Worm (Caenorhabditis elegans) whole organism, L1 larva: Measurements from ENCODE around the gene pat-12.
A peak's percentile ranks its signal among the peaks of the same experiment; 100 is the strongest.

Experiments
- C16A3.4 ChIP-seq: fragments of 150-350 bp; optimal IDR thresholded peaks from 2 replicates; lab custom pipeline; 2014; ENCODE audit warnings: missing biosample characterization, missing genetic modification characterization
- alr-1 ChIP-seq: fragments of 200-800 bp; sonication (Bioruptor generic); optimal IDR thresholded peaks from 2 replicates; lab custom pipeline; 2018; ENCODE audit warnings: borderline replicate concordance, mild to moderate bottlenecking, missing genetic modification characterization, missing compliant biosample characterization
- ceh-63 ChIP-seq: fragments of 200-800 bp; sonication (Bioruptor generic); optimal IDR thresholded peaks from 2 replicates; lab custom pipeline; 2018; ENCODE audit warnings: mild to moderate bottlenecking, missing genetic modification characterization, missing compliant biosample characterization
- ceh-8 ChIP-seq: fragments of 200-800 bp; sonication (Bioruptor generic); optimal IDR thresholded peaks from 2 replicates; lab custom pipeline; 2018; ENCODE audit warnings: mild to moderate bottlenecking, missing genetic modification characterization, moderate library complexity, missing compliant biosample characterization
- ceh-82 ChIP-seq, 3 experiments: fragments of 150-350 bp in 1 of 3; sonication (generic microtip) in 2 of 3; optimal IDR thresholded peaks; 2 replicates each; lab custom pipeline; 2014 to 2017; ENCODE audit warnings: missing biosample characterization in 3 of 3, missing genetic modification characterization in 3 of 3
- ces-1 ChIP-seq: fragments of 150-350 bp; optimal IDR thresholded peaks from 2 replicates; lab custom pipeline; 2014; ENCODE audit warnings: missing biosample characterization, missing genetic modification reagents, missing genetic modification characterization
- dsc-1 ChIP-seq: sonication (generic microtip); optimal IDR thresholded peaks from 2 replicates; lab custom pipeline; 2016; ENCODE audit warnings: mild to moderate bottlenecking, missing genetic modification characterization, missing compliant biosample characterization
- egl-13 ChIP-seq: sonication (generic microtip); optimal IDR thresholded peaks from 2 replicates; lab custom pipeline; 2016; ENCODE audit warnings: missing genotype, missing genetic modification reagents, missing genetic modification characterization, missing compliant biosample characterization
- elt-2 ChIP-seq: sonication (generic microtip); optimal IDR thresholded peaks from 2 replicates; lab custom pipeline; 2016; ENCODE audit warnings: missing genetic modification characterization, mild to moderate bottlenecking, inconsistent platforms, missing compliant biosample characterization, missing genetic modification reagents
- elt-3 ChIP-seq, 6 experiments: fragments of 150-350 bp in 1 of 6; sonication (generic microtip); optimal IDR thresholded peaks; 2 replicates each; lab custom pipeline; 2017 to 2018; ENCODE audit warnings: missing biosample characterization in 6 of 6, missing genetic modification characterization in 6 of 6, inconsistent platforms in 1 of 6
- fkh-10 ChIP-seq: sonication (generic microtip); optimal IDR thresholded peaks from 2 replicates; lab custom pipeline; 2017; ENCODE audit warnings: missing biosample characterization, missing genetic modification reagents, missing genetic modification characterization
- fkh-8 ChIP-seq: sonication (generic microtip); optimal IDR thresholded peaks from 2 replicates; lab custom pipeline; 2016; ENCODE audit warnings: mild to moderate bottlenecking, missing genetic modification characterization, missing compliant biosample characterization
- fos-1 ChIP-seq: fragments of 150-350 bp; optimal IDR thresholded peaks from 2 replicates; lab custom pipeline; 2014; ENCODE audit warnings: missing biosample characterization, missing genetic modification characterization
- hlh-17 ChIP-seq: fragments of 200-800 bp; sonication (Bioruptor generic); optimal IDR thresholded peaks from 2 replicates; lab custom pipeline; 2018; ENCODE audit warnings: missing genetic modification characterization, mild to moderate bottlenecking, missing compliant biosample characterization, moderate library complexity, borderline replicate concordance
- hlh-4 ChIP-seq: sonication (generic microtip); optimal IDR thresholded peaks from 2 replicates; lab custom pipeline; 2016; ENCODE audit warnings: mild to moderate bottlenecking, missing genetic modification characterization, missing compliant biosample characterization
- isw-1 ChIP-seq: fragments of 200-800 bp; sonication (Bioruptor generic); IDR thresholded peaks from 2 replicates; pipeline ENCODE4 v1.3.6; 2022; ENCODE audit warnings: missing genetic modification characterization, missing compliant biosample characterization
- lin-14 ChIP-seq: fragments of 200-800 bp; sonication (Bioruptor generic); optimal IDR thresholded peaks from 2 replicates; lab custom pipeline; 2018; ENCODE audit warnings: mild to moderate bottlenecking, missing genetic modification characterization, moderate library complexity, missing compliant biosample characterization
- lin-35 ChIP-seq, 2 experiments: fragments of 150-350 bp; optimal IDR thresholded peaks; 2 replicates each; lab custom pipeline; 2014; ENCODE audit warnings: missing biosample characterization in 2 of 2, missing genetic modification characterization in 2 of 2, missing genetic modification reagents in 2 of 2
- lin-39 ChIP-seq: fragments of 150-350 bp; optimal IDR thresholded peaks from 2 replicates; lab custom pipeline; 2014; ENCODE audit warnings: missing biosample characterization, missing genetic modification reagents, missing genetic modification characterization
- lir-3 ChIP-seq: sonication (generic microtip); optimal IDR thresholded peaks from 2 replicates; lab custom pipeline; 2016; ENCODE audit warnings: mild to moderate bottlenecking, missing genetic modification characterization, moderate library complexity, missing compliant biosample characterization; ENCODE audit not compliant: poor library complexity
- lsy-2 ChIP-seq, 2 experiments: fragments of 150-350 bp; optimal IDR thresholded peaks; 2 replicates each; lab custom pipeline; 2014; ENCODE audit warnings: missing biosample characterization in 2 of 2, missing genetic modification characterization in 2 of 2
- mab-9 ChIP-seq: fragments of 200-800 bp; sonication (Bioruptor generic); IDR thresholded peaks from 2 replicates; pipeline ENCODE4 v1.3.6; 2022; ENCODE audit warnings: missing genetic modification reagents, missing genetic modification characterization, missing compliant biosample characterization
- mdl-1 ChIP-seq, 2 experiments: fragments of 150-350 bp; optimal IDR thresholded peaks; 2 replicates each; lab custom pipeline; 2014 to 2017; ENCODE audit warnings: missing biosample characterization in 2 of 2, missing genetic modification characterization in 2 of 2, inconsistent platforms in 1 of 2
- mef-2 ChIP-seq: fragments of 150-350 bp; optimal IDR thresholded peaks from 2 replicates; lab custom pipeline; 2014; ENCODE audit warnings: missing biosample characterization, missing genetic modification characterization
- nhr-19 ChIP-seq: fragments of 200-800 bp; sonication (Bioruptor generic); conservative IDR thresholded peaks from 2 replicates; pipeline ENCODE4 v1.3.6; 2022; ENCODE audit warnings: missing genetic modification characterization, missing compliant biosample characterization
- nhr-20 ChIP-seq: sonication (generic microtip); optimal IDR thresholded peaks from 2 replicates; lab custom pipeline; 2016; ENCODE audit warnings: mild to moderate bottlenecking, missing genetic modification characterization, missing compliant biosample characterization
- nhr-237 ChIP-seq: fragments of 150-350 bp; optimal IDR thresholded peaks from 2 replicates; lab custom pipeline; 2014; ENCODE audit warnings: missing biosample characterization, missing genetic modification characterization
- nhr-28 ChIP-seq: fragments of 150-350 bp; optimal IDR thresholded peaks from 2 replicates; lab custom pipeline; 2014; ENCODE audit warnings: missing biosample characterization, missing genetic modification characterization
- nhr-47 ChIP-seq: sonication (generic microtip); optimal IDR thresholded peaks from 2 replicates; lab custom pipeline; 2016; ENCODE audit warnings: mild to moderate bottlenecking, missing genetic modification characterization, moderate library complexity, missing compliant biosample characterization
- nhr-71 ChIP-seq: sonication (generic microtip); optimal IDR thresholded peaks from 2 replicates; lab custom pipeline; 2016; ENCODE audit warnings: mild to moderate bottlenecking, missing genetic modification characterization, moderate library complexity, missing compliant biosample characterization
- nhr-77 ChIP-seq: fragments of 150-350 bp; optimal IDR thresholded peaks from 2 replicates; lab custom pipeline; 2014; ENCODE audit warnings: missing biosample characterization, missing genetic modification characterization
- nhr-84 ChIP-seq: sonication (generic microtip); optimal IDR thresholded peaks from 2 replicates; lab custom pipeline; 2017; ENCODE audit warnings: missing biosample characterization, missing genetic modification characterization
- nhr-85 ChIP-seq: sonication (generic microtip); peaks from one replicate; lab custom pipeline; 2016; ENCODE audit warnings: missing genetic modification characterization, inconsistent platforms, missing compliant biosample characterization
- nhr-90 ChIP-seq: sonication (generic microtip); optimal IDR thresholded peaks from 2 replicates; lab custom pipeline; 2016; ENCODE audit warnings: mild to moderate bottlenecking, missing genetic modification characterization, missing compliant biosample characterization; ENCODE audit not compliant: poor library complexity
- pag-3 ChIP-seq: sonication (generic microtip); optimal IDR thresholded peaks from 2 replicates; lab custom pipeline; 2017; ENCODE audit warnings: missing genetic modification characterization, mild to moderate bottlenecking, missing compliant biosample characterization, antibody characterized with exemption, borderline replicate concordance; ENCODE audit not compliant: insufficient read depth
- rnt-1 ChIP-seq: sonication (generic microtip); optimal IDR thresholded peaks from 2 replicates; lab custom pipeline; 2016; ENCODE audit warnings: mild to moderate bottlenecking, missing genetic modification characterization, moderate library complexity, missing compliant biosample characterization
- snpc-4 ChIP-seq: fragments of 150-350 bp; optimal IDR thresholded peaks from 2 replicates; lab custom pipeline; 2014; ENCODE audit warnings: missing biosample characterization, missing genetic modification characterization
- snu-23 ChIP-seq: sonication (generic microtip); optimal IDR thresholded peaks from 2 replicates; lab custom pipeline; 2016; ENCODE audit warnings: missing genetic modification characterization, missing compliant biosample characterization
- sox-4 ChIP-seq: sonication (generic microtip); optimal IDR thresholded peaks from 2 replicates; lab custom pipeline; 2016; ENCODE audit warnings: missing genetic modification characterization, missing compliant biosample characterization
- sup-37 ChIP-seq: fragments of 200-800 bp; sonication (Bioruptor generic); optimal IDR thresholded peaks from 2 replicates; lab custom pipeline; 2018; ENCODE audit warnings: mild to moderate bottlenecking, missing genetic modification characterization, missing compliant biosample characterization
- swsn-7 ChIP-seq: sonication (generic microtip); optimal IDR thresholded peaks from 2 replicates; lab custom pipeline; 2016; ENCODE audit warnings: missing genetic modification characterization, missing compliant biosample characterization
- tbx-2 ChIP-seq: sonication (generic microtip); optimal IDR thresholded peaks from 2 replicates; lab custom pipeline; 2016; ENCODE audit warnings: missing genetic modification characterization, missing compliant biosample characterization
- unc-86 ChIP-seq: sonication (generic microtip); optimal IDR thresholded peaks from 2 replicates; lab custom pipeline; 2016; ENCODE audit warnings: missing genetic modification characterization, missing compliant biosample characterization
- vab-15 ChIP-seq: sonication (generic microtip); optimal IDR thresholded peaks from 2 replicates; lab custom pipeline; 2017; ENCODE audit warnings: missing genotype, mild to moderate bottlenecking, missing genetic modification characterization, missing compliant biosample characterization
- zag-1 ChIP-seq: fragments of 150-350 bp; optimal IDR thresholded peaks from 2 replicates; lab custom pipeline; 2014; ENCODE audit warnings: missing biosample characterization, missing genetic modification characterization
- zip-4 ChIP-seq: fragments of 200-800 bp; sonication (Bioruptor generic); optimal IDR thresholded peaks from 2 replicates; lab custom pipeline; 2018; ENCODE audit warnings: mild to moderate bottlenecking, missing genetic modification characterization, moderate library complexity, missing compliant biosample characterization
- ztf-11 ChIP-seq, 2 experiments: sonication (generic microtip); optimal IDR thresholded peaks; 2 replicates each; lab custom pipeline; 2016 to 2017; ENCODE audit warnings: missing genetic modification characterization in 2 of 2, missing biosample characterization in 1 of 2, missing compliant biosample characterization in 1 of 2
- ztf-4 ChIP-seq: fragments of 150-350 bp; optimal IDR thresholded peaks from 2 replicates; lab custom pipeline; 2014; ENCODE audit warnings: missing biosample characterization, missing genetic modification characterization

pat-12 gene

ce11 chrIII:768528-768927 lies 16.3 kb upstream of the pat-12 start:
- TF ChIP-seq ceh-8 (GFP tag; lab: Kevin White, UChicago) (peak; percentile 17), mdl-1 (tag; optimal IDR thresholded peaks at IDR 0.05; lab: Kevin White, UChicago) (no peak), fkh-10 (GFP tag; lab: Kevin White, UChicago) (no peak), nhr-20 (no peak), elt-3 (tag; optimal IDR thresholded peaks at IDR 0.05; lab: Kevin White, UChicago) (no peak), ceh-63 (GFP tag; lab: Kevin White, UChicago) (no peak), mef-2 (tag; lab: Kevin White, UChicago) (no peak), snpc-4 (tag; lab: Kevin White, UChicago) (no peak)
- TF ChIP-seq, all 84 proteins: peak for 1

- no peak for TF ChIP-seq nhr-90 (tag; lab: Kevin White, UChicago)
- TF ChIP-seq zip-4 (GFP tag; lab: Kevin White, UChicago) = no peak
- TF ChIP-seq C16A3.4 = no peak
- TF ChIP-seq ztf-4 (tag; lab: Kevin White, UChicago) = no peak
- no peak for TF ChIP-seq nhr-77
- TF ChIP-seq lin-14 (GFP tag; lab: Kevin White, UChicago) = no peak
- TF ChIP-seq nhr-20 = no peak
Observed at ce11 chrIII:764884-765283, 12.7 kb upstream of the pat-12 start, which contains the start of gene ptl-1. Gene ptl-1, plus strand, starts transcription at chrIII:765184.

ce11 chrIII:764404-764803 lies 12.2 kb upstream of the pat-12 start:
- TF ChIP-seq sox-4 (no peak), ztf-11 (tag; optimal IDR thresholded peaks at IDR 0.05; lab: Kevin White, UChicago) (no peak), nhr-19 (no peak), ces-1 (GFP tag; lab: Kevin White, UChicago) (no peak), vab-15 (tag; lab: Kevin White, UChicago) (no peak), lsy-2 (tag; optimal IDR thresholded peaks at IDR 0.05; lab: Kevin White, UChicago) (peak in 1 of 2 experiments; percentile 21), lin-14 (GFP tag; lab: Kevin White, UChicago) (peak; percentile 88), swsn-7 (tag; lab: Kevin White, UChicago) (peak; percentile 38), snu-23 (GFP tag; lab: Kevin White, UChicago) (peak; percentile 2), alr-1 (tag; lab: Kevin White, UChicago) (no peak), pag-3 (tag; lab: Kevin White, UChicago) (no peak), dsc-1 (tag; lab: Kevin White, UChicago) (peak; percentile 13), zip-4 (GFP tag; lab: Kevin White, UChicago) (no peak), isw-1 (GFP tag; lab: Robert Waterston, UW) (peak; percentile 26; the same call in 1 of the 2 replicates), egl-13 (peak; percentile 49), fkh-8 (tag; lab: Kevin White, UChicago) (peak; percentile 89), fos-1 (tag; lab: Kevin White, UChicago) (no peak), ceh-82 (tag; optimal IDR thresholded peaks at IDR 0.05; lab: Kevin White, UChicago) (peak in 2 of 3 experiments; percentile 10 to 60), elt-2 (tag; lab: Kevin White, UChicago) (no peak), sup-37 (no peak), unc-86 (peak; percentile 78), zag-1 (tag; lab: Kevin White, UChicago) (no peak), nhr-71 (tag; lab: Kevin White, UChicago) (peak; percentile 62), hlh-17 (no peak), nhr-85 (tag; lab: Kevin White, UChicago) (no peak), lin-39 (tag; lab: Kevin White, UChicago) (no peak), nhr-28 (no peak), mdl-1 (tag; optimal IDR thresholded peaks at IDR 0.05; lab: Kevin White, UChicago) (no peak), nhr-237 (tag; lab: Kevin White, UChicago) (no peak), lin-35 (GFP tag; optimal IDR thresholded peaks at IDR 0.05; lab: Kevin White, UChicago) (peak in 1 of 2 experiments; percentile 15), mab-9 (GFP tag; lab: Robert Waterston, UW) (no peak), nhr-84 (tag; lab: Kevin White, UChicago) (no peak), nhr-47 (peak; percentile 51), tbx-2 (tag; lab: Kevin White, UChicago) (peak; percentile 11), hlh-4 (no peak), rnt-1 (no peak), fkh-10 (GFP tag; lab: Kevin White, UChicago) (peak; percentile 58), lir-3 (tag; lab: Kevin White, UChicago) (no peak)
